Worm (Caenorhabditis elegans): ENCODE results near the gene twk-36.

The twk-36 gene

ce11 chrV:17773108-17773507 is 26.2 kb upstream of the twk-36 start, which contains the start of gene sre-21:
Gene sre-21, minus strand, starts transcription at chrV:17773208.
- TF ChIP-seq pha-2 (tag; optimal IDR thresholded peaks at IDR 0.05) (no peak), unc-42 (tag; optimal IDR thresholded peaks at IDR 0.05) (no peak), fax-1 (tag; optimal IDR thresholded peaks at IDR 0.05) (no peak), unc-3 (GFP tag; conservative IDR thresholded peaks at IDR 0.05) (no peak), unc-3 (tag; optimal IDR thresholded peaks at IDR 0.05) (no peak), ceh-22 (tag; optimal IDR thresholded peaks at IDR 0.05) (no peak), ahr-1 (tag; optimal IDR thresholded peaks at IDR 0.05) (no peak), madf-2 (tag; optimal IDR thresholded peaks at IDR 0.05) (no peak), ets-4 (tag; optimal IDR thresholded peaks at IDR 0.05) (no peak), fkh-10 (GFP tag; optimal IDR thresholded peaks at IDR 0.05) (no peak), pha-4 (tag; optimal IDR thresholded peaks at IDR 0.05) (no peak), unc-86 (tag; optimal IDR thresholded peaks at IDR 0.05) (no peak), elt-2 (tag; optimal IDR thresholded peaks at IDR 0.05) (no peak), F13H6.1 (tag; optimal IDR thresholded peaks at IDR 0.05) (no peak), ceh-34 (tag; optimal IDR thresholded peaks at IDR 0.05) (no peak), dve-1 (tag; optimal IDR thresholded peaks at IDR 0.05) (no peak), hlh-13 (GFP tag; optimal IDR thresholded peaks at IDR 0.05) (no peak), ceh-18 (tag; optimal IDR thresholded peaks at IDR 0.05) (no peak), npax-4 (tag; optimal IDR thresholded peaks at IDR 0.05) (no peak), hlh-15 (tag; optimal IDR thresholded peaks at IDR 0.05) (no peak), ztf-16 (tag; optimal IDR thresholded peaks at IDR 0.05) (no peak)

DNA sequence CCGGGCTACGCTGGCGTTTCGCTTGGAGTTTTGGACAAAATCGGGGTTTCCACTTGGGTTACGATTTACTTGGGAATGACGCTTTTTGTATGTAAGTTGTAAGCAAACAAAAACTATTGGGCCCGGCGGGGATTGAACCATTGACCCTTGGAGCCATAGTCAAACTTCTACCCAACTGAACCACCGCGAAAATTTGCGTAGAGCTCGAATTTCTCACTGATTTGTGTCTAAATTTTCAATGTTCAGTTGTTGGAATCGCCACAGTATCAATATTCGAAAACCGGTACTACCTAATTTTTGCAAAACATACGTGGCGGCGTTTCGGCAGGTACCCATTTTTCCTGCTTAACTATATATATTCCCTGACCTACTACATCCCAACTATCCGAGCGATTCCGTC is 20.9 kb upstream of the twk-36 start:
- no peak for TF ChIP-seq ceh-19 (GFP tag; optimal IDR thresholded peaks at IDR 0.05)
- no peak for TF ChIP-seq pros-1 (tag; optimal IDR thresholded peaks at IDR 0.05)
- TF ChIP-seq unc-55 (GFP tag; optimal IDR thresholded peaks at IDR 0.05) = no peak
- no peak for TF ChIP-seq ceh-6 (GFP tag; optimal IDR thresholded peaks at IDR 0.05)
- no peak for TF ChIP-seq ztf-16 (tag; optimal IDR thresholded peaks at IDR 0.05)
- no peak for TF ChIP-seq gmeb-2 (tag; optimal IDR thresholded peaks at IDR 0.05)
- no peak for TF ChIP-seq F13H6.1 (tag; optimal IDR thresholded peaks at IDR 0.05)
- no peak for TF ChIP-seq syd-9 (tag; optimal IDR thresholded peaks at IDR 0.05)
- no peak for TF ChIP-seq fkh-10 (GFP tag; optimal IDR thresholded peaks at IDR 0.05)
- no peak for TF ChIP-seq che-1 (tag; optimal IDR thresholded peaks at IDR 0.05)
- no peak for TF ChIP-seq pax-1 (tag; optimal IDR thresholded peaks at IDR 0.05)
- TF ChIP-seq ceh-31 (tag; optimal IDR thresholded peaks at IDR 0.05) = no peak
- TF ChIP-seq hlh-6 (tag; optimal IDR thresholded peaks at IDR 0.05) = no peak
- TF ChIP-seq pha-4 (tag; optimal IDR thresholded peaks at IDR 0.05) = no peak
- TF ChIP-seq ceh-34 (tag; optimal IDR thresholded peaks at IDR 0.05) = no peak
- TF ChIP-seq ceh-18 (tag; optimal IDR thresholded peaks at IDR 0.05) = no peak
- no peak for TF ChIP-seq unc-3 (GFP tag; conservative IDR thresholded peaks at IDR 0.05)
- no peak for TF ChIP-seq unc-3 (tag; optimal IDR thresholded peaks at IDR 0.05)
- TF ChIP-seq elt-2 (tag; optimal IDR thresholded peaks at IDR 0.05) = no peak
- no peak for TF ChIP-seq C08G9.2 (tag; optimal IDR thresholded peaks at IDR 0.05)
- TF ChIP-seq hlh-8 (tag; optimal IDR thresholded peaks at IDR 0.05) = no peak

DNA sequence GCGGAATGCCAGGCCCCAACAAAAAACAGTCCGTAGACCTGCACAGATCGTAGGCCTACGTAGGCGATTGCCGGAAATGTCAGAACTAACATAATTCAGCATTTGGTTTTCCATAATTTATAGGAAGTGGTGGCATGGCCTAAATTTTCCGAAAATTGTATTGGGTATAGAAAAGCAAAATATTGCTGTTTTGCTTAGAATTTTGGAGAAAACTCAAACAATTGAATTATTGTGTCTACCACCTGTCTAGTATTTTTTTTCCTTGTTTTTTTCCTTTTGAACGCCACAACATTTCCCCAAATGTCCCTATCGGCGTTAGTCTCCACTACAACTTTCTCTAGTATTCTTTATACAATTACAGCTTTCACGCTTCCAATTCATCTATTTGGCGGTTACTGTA is 20.4 kb upstream of the twk-36 start, which contains the start of gene srh-284:
TSS of gene srh-284 (plus strand) at position 301 of the 400 bp plus-strand sequence.
- no peak for TF ChIP-seq rnt-1 (tag; optimal IDR thresholded peaks at IDR 0.05)
- no peak for TF ChIP-seq ceh-30 (tag; optimal IDR thresholded peaks at IDR 0.05)
- TF ChIP-seq lim-6 (tag; optimal IDR thresholded peaks at IDR 0.05) = no peak
- no peak for TF ChIP-seq tbx-2 (tag; optimal IDR thresholded peaks at IDR 0.05)
- TF ChIP-seq nhr-11 (tag; optimal IDR thresholded peaks at IDR 0.05) = no peak
- TF ChIP-seq npax-4 (tag; optimal IDR thresholded peaks at IDR 0.05) = no peak
- no peak for TF ChIP-seq unc-86 (tag; optimal IDR thresholded peaks at IDR 0.05)
- no peak for TF ChIP-seq ceh-2 (tag; optimal IDR thresholded peaks at IDR 0.05)
- no peak for TF ChIP-seq ceh-19 (GFP tag; optimal IDR thresholded peaks at IDR 0.05)
- TF ChIP-seq ceh-31 (tag; optimal IDR thresholded peaks at IDR 0.05) = no peak
- no peak for TF ChIP-seq dmd-4 (tag; optimal IDR thresholded peaks at IDR 0.05; ENCODE audit: borderline replicate concordance)
- TF ChIP-seq pag-3 (tag; optimal IDR thresholded peaks at IDR 0.05; ENCODE audit: borderline replicate concordance) = no peak
- no peak for TF ChIP-seq zip-5 (tag; optimal IDR thresholded peaks at IDR 0.05)
- no peak for TF ChIP-seq pros-1 (tag; optimal IDR thresholded peaks at IDR 0.05)
- no peak for TF ChIP-seq hlh-6 (tag; optimal IDR thresholded peaks at IDR 0.05)
- no peak for TF ChIP-seq T23F11.4 (GFP tag; optimal IDR thresholded peaks at IDR 0.05)
- TF ChIP-seq tbx-7 (tag; optimal IDR thresholded peaks at IDR 0.05) = no peak
- TF ChIP-seq ceh-24 (tag; optimal IDR thresholded peaks at IDR 0.05) = no peak
- TF ChIP-seq nfya-1 (tag; optimal IDR thresholded peaks at IDR 0.05) = no peak

Data from whole organism, late embryonic.